Worm (Caenorhabditis elegans) whole organism, late embryonic: ENCODE results near the gene F14E5.8.

ENCODE experiments used
- F13H6.1 ChIP-seq: sonication (generic microtip); optimal IDR thresholded peaks from 2 replicates; lab custom pipeline; 2016; ENCODE audit warnings: missing genetic modification characterization, missing compliant biosample characterization
- ama-1 ChIP-seq: fragments of 150-350 bp; optimal IDR thresholded peaks from 2 replicates; lab custom pipeline; 2014
- ceh-14 ChIP-seq: sonication (generic microtip); optimal IDR thresholded peaks from 2 replicates; lab custom pipeline; 2016; ENCODE audit warnings: missing genotype, missing genetic modification characterization, missing compliant biosample characterization
- ceh-18 ChIP-seq: sonication (generic microtip); optimal IDR thresholded peaks from 2 replicates; lab custom pipeline; 2016; ENCODE audit warnings: missing genetic modification characterization, missing compliant biosample characterization
- ceh-19 ChIP-seq: fragments of 200-800 bp; sonication (Bioruptor generic); optimal IDR thresholded peaks from 2 replicates; lab custom pipeline; 2018; ENCODE audit warnings: mild to moderate bottlenecking, missing genetic modification characterization, missing compliant biosample characterization
- ceh-30 ChIP-seq: fragments of 150-350 bp; optimal IDR thresholded peaks from 2 replicates; lab custom pipeline; 2014; ENCODE audit warnings: missing biosample characterization, missing genetic modification characterization
- ceh-6 ChIP-seq: fragments of 200-800 bp; sonication (Bioruptor generic); optimal IDR thresholded peaks from 2 replicates; lab custom pipeline; 2018; ENCODE audit warnings: mild to moderate bottlenecking, missing genetic modification characterization, missing compliant biosample characterization
- ceh-9 ChIP-seq: sonication (generic microtip); optimal IDR thresholded peaks from 2 replicates; lab custom pipeline; 2016; ENCODE audit warnings: mild to moderate bottlenecking, missing genetic modification characterization, inconsistent platforms, missing compliant biosample characterization
- dve-1 ChIP-seq: sonication (generic microtip); optimal IDR thresholded peaks from 2 replicates; lab custom pipeline; 2017; ENCODE audit warnings: antibody characterized with exemption, mild to moderate bottlenecking, missing genetic modification characterization, missing compliant biosample characterization
- elt-2 ChIP-seq: sonication (generic microtip); optimal IDR thresholded peaks from 2 replicates; lab custom pipeline; 2016; ENCODE audit warnings: missing genetic modification reagents, missing genetic modification characterization, missing compliant biosample characterization
- hlh-30 ChIP-seq: sonication (generic microtip); optimal IDR thresholded peaks from 2 replicates; lab custom pipeline; 2017; ENCODE audit warnings: antibody characterized with exemption, missing genetic modification characterization, missing compliant biosample characterization; ENCODE audit not compliant: insufficient read depth
- nhr-11 ChIP-seq: fragments of 150-350 bp; optimal IDR thresholded peaks from 2 replicates; lab custom pipeline; 2014; ENCODE audit warnings: missing biosample characterization, missing genetic modification characterization
- pros-1 ChIP-seq: fragments of 150-350 bp; optimal IDR thresholded peaks from 2 replicates; lab custom pipeline; 2014; ENCODE audit warnings: missing biosample characterization, missing genetic modification reagents, missing genetic modification characterization
- sdc-2 ChIP-seq: sonication (generic microtip); optimal IDR thresholded peaks from 2 replicates; lab custom pipeline; 2016; ENCODE audit warnings: missing genotype, missing genetic modification characterization, missing compliant biosample characterization

DNA sequence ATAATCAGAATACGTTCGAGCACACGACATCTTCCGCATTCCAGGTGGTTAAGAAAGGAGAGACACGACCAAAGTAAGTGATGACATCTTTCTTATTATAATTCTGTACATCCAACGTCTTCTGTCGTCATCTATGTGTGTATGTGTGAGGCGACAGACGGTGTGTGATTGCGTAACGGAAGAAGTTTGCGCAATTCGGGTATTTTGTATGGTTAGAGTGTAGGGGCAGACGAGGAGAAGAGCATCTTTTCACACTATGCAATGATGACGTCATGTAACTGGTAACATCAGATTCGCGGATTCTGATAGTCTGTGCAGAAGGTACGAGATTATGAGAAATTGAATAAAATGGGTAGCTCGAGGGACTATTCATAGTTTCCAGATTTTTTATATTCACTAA, 4.9 kb upstream of the F14E5.8 start:
- TF ChIP-seq nhr-11 (tag; lab: Kevin White, UChicago) (no peak), ceh-30 (tag; lab: Kevin White, UChicago) (no peak), ceh-18 (no peak), F13H6.1 (tag; lab: Kevin White, UChicago) (no peak), ama-1 (lab: Kevin White, UChicago) (no peak), sdc-2 (tag; lab: Kevin White, UChicago) (no peak), ceh-9 (tag; lab: Kevin White, UChicago) (no peak), hlh-30 (tag; lab: Kevin White, UChicago) (no peak), dve-1 (tag; lab: Kevin White, UChicago) (no peak), pros-1 (tag; lab: Kevin White, UChicago) (no peak), ceh-6 (GFP tag; lab: Kevin White, UChicago) (no peak), ceh-14 (tag; lab: Kevin White, UChicago) (no peak), elt-2 (no peak), ceh-19 (GFP tag; lab: Kevin White, UChicago) (no peak)
